In the genomic region with DNA sequence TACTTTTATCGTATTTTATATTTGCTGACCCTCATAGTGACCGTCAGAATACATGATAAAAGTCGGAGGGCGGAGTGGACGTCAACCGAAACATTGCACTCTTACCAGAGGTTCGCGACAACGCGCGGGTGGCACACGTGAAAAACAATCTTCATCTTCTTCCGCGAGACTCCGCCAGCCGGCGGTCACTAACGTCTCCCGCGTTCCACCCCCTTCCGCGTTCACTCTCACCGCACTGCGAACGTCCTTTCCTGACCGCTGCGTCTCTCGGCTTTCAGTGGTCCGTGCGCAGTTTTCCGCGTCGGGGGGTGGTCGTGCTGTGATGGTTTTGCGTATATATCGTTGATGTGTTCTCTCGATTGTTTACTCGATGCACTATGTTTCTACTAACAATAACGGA, we compare ENCODE assay signal across 4 worm cellular contexts.
TF ChIP-seq lines count a peak whose summit lies in the region.

No protein-coding gene starts in this region.

TF ChIP-seq in whole organism, L2 larva, 48 proteins besides CTCF, POLR2A, EP300 and RAD21:
- TF ChIP-seq nhr-21 (tag; optimal IDR thresholded peaks at IDR 0.05; lab: Kevin White, UChicago) (peak; percentile 51), unc-62 (GFP tag; optimal IDR thresholded peaks at IDR 0.05; lab: Kevin White, UChicago) (no peak), F13H6.1 (tag; optimal IDR thresholded peaks at IDR 0.05; lab: Kevin White, UChicago) (peak; percentile 6)

TF ChIP-seq in whole organism, L4 larva, 104 proteins besides CTCF, POLR2A, EP300 and RAD21:
- TF ChIP-seq hlh-11 (tag; optimal IDR thresholded peaks at IDR 0.05; lab: Kevin White, UChicago) (peak; percentile 62), mxl-3 (GFP tag; optimal IDR thresholded peaks at IDR 0.05; lab: Kevin White, UChicago) (peak; percentile 73), set-16 (GFP tag; IDR thresholded peaks at IDR 0.05; lab: Robert Waterston, UW) (peak; percentile 91), hlh-30 (tag; optimal IDR thresholded peaks at IDR 0.05; lab: Kevin White, UChicago; ENCODE audit: insufficient read depth) (peak; percentile 35), mdl-1 (tag; optimal IDR thresholded peaks at IDR 0.05; lab: Kevin White, UChicago) (peak in 1 of 2 experiments; percentile 58), vab-7 (GFP tag; IDR thresholded peaks at IDR 0.05; lab: Robert Waterston, UW) (no peak), madf-9 (GFP tag; conservative IDR thresholded peaks at IDR 0.05; lab: Robert Waterston, UW) (0 out of 2 replicates have a peak, but pooled peaks have one; percentile 14), jun-1 (tag; optimal IDR thresholded peaks at IDR 0.05; lab: Kevin White, UChicago) (no peak)

TF ChIP-seq in whole organism, late embryonic, 69 proteins besides CTCF, POLR2A, EP300 and RAD21:
- TF ChIP-seq elt-2 (tag; optimal IDR thresholded peaks at IDR 0.05; lab: Kevin White, UChicago) (no peak), ceh-24 (tag; optimal IDR thresholded peaks at IDR 0.05; lab: Kevin White, UChicago) (no peak), fax-1 (tag; optimal IDR thresholded peaks at IDR 0.05; lab: Kevin White, UChicago) (no peak), ref-2 (tag; optimal IDR thresholded peaks at IDR 0.05; lab: Kevin White, UChicago) (peak; percentile 61), hlh-15 (tag; optimal IDR thresholded peaks at IDR 0.05; lab: Kevin White, UChicago) (no peak), K02D7.2 (tag; optimal IDR thresholded peaks at IDR 0.05; lab: Kevin White, UChicago) (no peak), ttx-3 (tag; optimal IDR thresholded peaks at IDR 0.05; lab: Kevin White, UChicago) (no peak), Y22D7AL.16 (tag; optimal IDR thresholded peaks at IDR 0.05; lab: Kevin White, UChicago) (no peak), ceh-19 (GFP tag; optimal IDR thresholded peaks at IDR 0.05; lab: Kevin White, UChicago) (peak; percentile 59), fkh-10 (GFP tag; optimal IDR thresholded peaks at IDR 0.05; lab: Kevin White, UChicago) (no peak), ama-1 (optimal IDR thresholded peaks at IDR 0.05; lab: Kevin White, UChicago) (no peak), pqm-1 (tag; optimal IDR thresholded peaks at IDR 0.05; lab: Kevin White, UChicago) (no peak), K09A11.1 (tag; optimal IDR thresholded peaks at IDR 0.05; lab: Kevin White, UChicago; ENCODE audit: insufficient read depth) (no peak), pros-1 (tag; optimal IDR thresholded peaks at IDR 0.05; lab: Kevin White, UChicago) (peak; percentile 78), syd-9 (tag; optimal IDR thresholded peaks at IDR 0.05; lab: Kevin White, UChicago) (peak; percentile 76), ceh-9 (tag; optimal IDR thresholded peaks at IDR 0.05; lab: Kevin White, UChicago) (no peak), hlh-8 (tag; optimal IDR thresholded peaks at IDR 0.05; lab: Kevin White, UChicago) (peak; percentile 41), hlh-13 (GFP tag; optimal IDR thresholded peaks at IDR 0.05; lab: Kevin White, UChicago) (no peak), ceh-31 (tag; optimal IDR thresholded peaks at IDR 0.05; lab: Kevin White, UChicago) (peak; percentile 51), tbx-2 (tag; optimal IDR thresholded peaks at IDR 0.05; lab: Kevin White, UChicago) (peak; percentile 61), ceh-34 (tag; optimal IDR thresholded peaks at IDR 0.05; lab: Kevin White, UChicago) (peak; percentile 86), unc-86 (tag; optimal IDR thresholded peaks at IDR 0.05; lab: Kevin White, UChicago) (peak; percentile 49), dve-1 (tag; optimal IDR thresholded peaks at IDR 0.05; lab: Kevin White, UChicago) (no peak), nhr-232 (tag; optimal IDR thresholded peaks at IDR 0.05; lab: Kevin White, UChicago) (peak; percentile 31), C38D4.7 (GFP tag; optimal IDR thresholded peaks at IDR 0.05; lab: Kevin White, UChicago) (no peak), ceh-2 (tag; optimal IDR thresholded peaks at IDR 0.05; lab: Kevin White, UChicago) (peak; percentile 42), pax-1 (tag; optimal IDR thresholded peaks at IDR 0.05; lab: Kevin White, UChicago) (no peak), eyg-1 (tag; optimal IDR thresholded peaks at IDR 0.05; lab: Kevin White, UChicago) (peak; percentile 31), C08G9.2 (tag; optimal IDR thresholded peaks at IDR 0.05; lab: Kevin White, UChicago) (no peak), ceh-6 (GFP tag; optimal IDR thresholded peaks at IDR 0.05; lab: Kevin White, UChicago) (peak; percentile 22), rnt-1 (tag; optimal IDR thresholded peaks at IDR 0.05; lab: Kevin White, UChicago) (peak; percentile 80), dmd-4 (tag; optimal IDR thresholded peaks at IDR 0.05; lab: Kevin White, UChicago; ENCODE audit: borderline replicate concordance) (peak; percentile 5), nfya-1 (tag; optimal IDR thresholded peaks at IDR 0.05; lab: Kevin White, UChicago) (peak; percentile 60), unc-55 (GFP tag; optimal IDR thresholded peaks at IDR 0.05; lab: Kevin White, UChicago) (peak; percentile 70), sdc-2 (tag; optimal IDR thresholded peaks at IDR 0.05; lab: Kevin White, UChicago) (peak; percentile 64), lim-6 (tag; optimal IDR thresholded peaks at IDR 0.05; lab: Kevin White, UChicago) (no peak), mec-3 (tag; optimal IDR thresholded peaks at IDR 0.05; lab: Kevin White, UChicago; ENCODE audit: borderline replicate concordance) (no peak), ceh-18 (tag; optimal IDR thresholded peaks at IDR 0.05; lab: Kevin White, UChicago) (no peak)

TF ChIP-seq in whole organism, mixed stage, embryonic, 35 proteins besides CTCF, POLR2A, EP300 and RAD21:
- TF ChIP-seq nhr-76 (tag; optimal IDR thresholded peaks at IDR 0.05; lab: Kevin White, UChicago), result no peak
- TF ChIP-seq bed-3 (GFP tag; optimal IDR thresholded peaks at IDR 0.05; lab: Kevin White, UChicago), result no peak
- TF ChIP-seq nhr-237 (tag; optimal IDR thresholded peaks at IDR 0.05; lab: Kevin White, UChicago), result no peak
- no peak for TF ChIP-seq elt-1 (tag; optimal IDR thresholded peaks at IDR 0.05; lab: Kevin White, UChicago; ENCODE audit: borderline replicate concordance, insufficient read depth)
- no peak for TF ChIP-seq ceh-83 (GFP tag; optimal IDR thresholded peaks at IDR 0.05; lab: Kevin White, UChicago)
- TF ChIP-seq sem-2 (GFP tag; optimal IDR thresholded peaks at IDR 0.05; lab: Kevin White, UChicago), result no peak
- TF ChIP-seq ham-2 (GFP tag; optimal IDR thresholded peaks at IDR 0.05; lab: Kevin White, UChicago), result peak; percentile 85
- no peak for TF ChIP-seq ceh-43 (GFP tag; optimal IDR thresholded peaks at IDR 0.05; lab: Kevin White, UChicago)
- no peak for TF ChIP-seq lsy-2 (tag; optimal IDR thresholded peaks at IDR 0.05; lab: Kevin White, UChicago)
- TF ChIP-seq ces-1 (GFP tag; optimal IDR thresholded peaks at IDR 0.05; lab: Kevin White, UChicago), result no peak
- peak; percentile 29 for TF ChIP-seq flh-1 (GFP tag; optimal IDR thresholded peaks at IDR 0.05; lab: Kevin White, UChicago)
- TF ChIP-seq mls-2 (tag; optimal IDR thresholded peaks at IDR 0.05; lab: Kevin White, UChicago), result peak; percentile 73
- TF ChIP-seq cnd-1 (tag; optimal IDR thresholded peaks at IDR 0.05; lab: Kevin White, UChicago), result peak; percentile 42
- no peak for TF ChIP-seq unc-39 (tag; optimal IDR thresholded peaks at IDR 0.05; lab: Kevin White, UChicago)
- peak; percentile 58 for TF ChIP-seq pha-4 (tag; optimal IDR thresholded peaks at IDR 0.05; lab: Kevin White, UChicago)
- TF ChIP-seq mab-5 (tag; optimal IDR thresholded peaks at IDR 0.05; lab: Kevin White, UChicago), result no peak
- TF ChIP-seq sptf-1 (tag; optimal IDR thresholded peaks at IDR 0.05; lab: Kevin White, UChicago), result peak; percentile 67
- no peak for TF ChIP-seq lin-32 (GFP tag; optimal IDR thresholded peaks at IDR 0.05; lab: Kevin White, UChicago)
- peak; percentile 75 for TF ChIP-seq drap-1 (GFP tag; optimal IDR thresholded peaks at IDR 0.05; lab: Kevin White, UChicago)
- TF ChIP-seq ztf-11 (tag; optimal IDR thresholded peaks at IDR 0.05; lab: Kevin White, UChicago), result peak; percentile 61
- TF ChIP-seq hlh-1 (tag; optimal IDR thresholded peaks at IDR 0.05; lab: Kevin White, UChicago), result peak; percentile 40
- peak; percentile 8 for TF ChIP-seq lin-13 (tag; optimal IDR thresholded peaks at IDR 0.05; lab: Kevin White, UChicago)
- peak; percentile 69 for TF ChIP-seq unc-62 (GFP tag; optimal IDR thresholded peaks at IDR 0.05; lab: Kevin White, UChicago)
